Worm (Caenorhabditis elegans) whole organism, L1 larva: ENCODE data around the gene Y42A5A.5.

ENCODE experiments used
- C34B4.2 ChIP-seq: sonication (generic microtip); optimal IDR thresholded peaks from 2 replicates; lab custom pipeline; 2017; ENCODE audit warnings: mild to moderate bottlenecking, missing genetic modification characterization, missing compliant biosample characterization
- alr-1 ChIP-seq: fragments of 200-800 bp; sonication (Bioruptor generic); optimal IDR thresholded peaks from 2 replicates; lab custom pipeline; 2018; ENCODE audit warnings: borderline replicate concordance, mild to moderate bottlenecking, missing genetic modification characterization, missing compliant biosample characterization
- aly-2 ChIP-seq: fragments of 150-350 bp; optimal IDR thresholded peaks from 2 replicates; lab custom pipeline; 2014; ENCODE audit warnings: missing biosample characterization, missing genetic modification characterization
- ama-1 ChIP-seq: fragments of 150-350 bp; optimal IDR thresholded peaks from 2 replicates; lab custom pipeline; 2014
- blmp-1 ChIP-seq: fragments of 150-350 bp; optimal IDR thresholded peaks from 2 replicates; lab custom pipeline; 2014; ENCODE audit warnings: missing biosample characterization, missing genetic modification characterization
- ceh-8 ChIP-seq: fragments of 200-800 bp; sonication (Bioruptor generic); optimal IDR thresholded peaks from 2 replicates; lab custom pipeline; 2018; ENCODE audit warnings: mild to moderate bottlenecking, missing genetic modification characterization, moderate library complexity, missing compliant biosample characterization
- ceh-82 ChIP-seq, 3 experiments: fragments of 150-350 bp in 1 of 3; sonication (generic microtip) in 2 of 3; optimal IDR thresholded peaks; 2 replicates each; lab custom pipeline; 2014 to 2017; ENCODE audit warnings: missing biosample characterization in 3 of 3, missing genetic modification characterization in 3 of 3
- ces-1 ChIP-seq: fragments of 150-350 bp; optimal IDR thresholded peaks from 2 replicates; lab custom pipeline; 2014; ENCODE audit warnings: missing biosample characterization, missing genetic modification reagents, missing genetic modification characterization
- dpl-1 ChIP-seq, 3 experiments: fragments of 150-350 bp in 2 of 3; sonication (generic microtip) in 1 of 3; optimal IDR thresholded peaks; 2 replicates each; lab custom pipeline; 2014 to 2017; ENCODE audit warnings: missing biosample characterization in 3 of 3, missing genetic modification characterization in 3 of 3, missing genetic modification reagents in 3 of 3
- dsc-1 ChIP-seq: sonication (generic microtip); optimal IDR thresholded peaks from 2 replicates; lab custom pipeline; 2016; ENCODE audit warnings: mild to moderate bottlenecking, missing genetic modification characterization, missing compliant biosample characterization
- efl-1 ChIP-seq, 4 experiments: fragments of 150-350 bp; optimal IDR thresholded peaks in 3 of 4; peaks in 1 of 4; 1 replicate in 1 of 4; 2 replicates in 3 of 4; lab custom pipeline; 2014; ENCODE audit warnings: missing biosample characterization in 2 of 4, missing genetic modification characterization in 2 of 4, missing genetic modification reagents in 2 of 4
- egl-13 ChIP-seq: sonication (generic microtip); optimal IDR thresholded peaks from 2 replicates; lab custom pipeline; 2016; ENCODE audit warnings: missing genotype, missing genetic modification reagents, missing genetic modification characterization, missing compliant biosample characterization
- egl-27 ChIP-seq, 2 experiments: fragments of 150-350 bp in 1 of 2; sonication (generic microtip); optimal IDR thresholded peaks; 3 replicates each; lab custom pipeline; 2017 to 2018; ENCODE audit warnings: missing biosample characterization in 2 of 2, missing genetic modification characterization in 2 of 2, missing genetic modification reagents in 2 of 2
- elt-3 ChIP-seq, 6 experiments: fragments of 150-350 bp in 1 of 6; sonication (generic microtip); optimal IDR thresholded peaks; 2 replicates each; lab custom pipeline; 2017 to 2018; ENCODE audit warnings: missing biosample characterization in 6 of 6, missing genetic modification characterization in 6 of 6, inconsistent platforms in 1 of 6
- fos-1 ChIP-seq: fragments of 150-350 bp; optimal IDR thresholded peaks from 2 replicates; lab custom pipeline; 2014; ENCODE audit warnings: missing biosample characterization, missing genetic modification characterization
- grh-1 ChIP-seq: fragments of 200-800 bp; sonication (Bioruptor generic); IDR thresholded peaks from 2 replicates; pipeline ENCODE4 v1.3.6; 2022; ENCODE audit warnings: missing genetic modification reagents, missing genetic modification characterization, missing compliant biosample characterization
- isw-1 ChIP-seq: fragments of 200-800 bp; sonication (Bioruptor generic); IDR thresholded peaks from 2 replicates; pipeline ENCODE4 v1.3.6; 2022; ENCODE audit warnings: missing genetic modification characterization, missing compliant biosample characterization
- lin-14 ChIP-seq: fragments of 200-800 bp; sonication (Bioruptor generic); optimal IDR thresholded peaks from 2 replicates; lab custom pipeline; 2018; ENCODE audit warnings: mild to moderate bottlenecking, missing genetic modification characterization, moderate library complexity, missing compliant biosample characterization
- lin-35 ChIP-seq, 2 experiments: fragments of 150-350 bp; optimal IDR thresholded peaks; 2 replicates each; lab custom pipeline; 2014; ENCODE audit warnings: missing biosample characterization in 2 of 2, missing genetic modification characterization in 2 of 2, missing genetic modification reagents in 2 of 2
- mab-9 ChIP-seq: fragments of 200-800 bp; sonication (Bioruptor generic); IDR thresholded peaks from 2 replicates; pipeline ENCODE4 v1.3.6; 2022; ENCODE audit warnings: missing genetic modification reagents, missing genetic modification characterization, missing compliant biosample characterization
- mdl-1 ChIP-seq, 2 experiments: fragments of 150-350 bp; optimal IDR thresholded peaks; 2 replicates each; lab custom pipeline; 2014 to 2017; ENCODE audit warnings: missing biosample characterization in 2 of 2, missing genetic modification characterization in 2 of 2, inconsistent platforms in 1 of 2
- nhr-19 ChIP-seq: fragments of 200-800 bp; sonication (Bioruptor generic); conservative IDR thresholded peaks from 2 replicates; pipeline ENCODE4 v1.3.6; 2022; ENCODE audit warnings: missing genetic modification characterization, missing compliant biosample characterization
- nhr-20 ChIP-seq: sonication (generic microtip); optimal IDR thresholded peaks from 2 replicates; lab custom pipeline; 2016; ENCODE audit warnings: mild to moderate bottlenecking, missing genetic modification characterization, missing compliant biosample characterization
- nhr-237 ChIP-seq: fragments of 150-350 bp; optimal IDR thresholded peaks from 2 replicates; lab custom pipeline; 2014; ENCODE audit warnings: missing biosample characterization, missing genetic modification characterization
- nhr-71 ChIP-seq: sonication (generic microtip); optimal IDR thresholded peaks from 2 replicates; lab custom pipeline; 2016; ENCODE audit warnings: mild to moderate bottlenecking, missing genetic modification characterization, moderate library complexity, missing compliant biosample characterization
- nhr-84 ChIP-seq: sonication (generic microtip); optimal IDR thresholded peaks from 2 replicates; lab custom pipeline; 2017; ENCODE audit warnings: missing biosample characterization, missing genetic modification characterization
- nhr-85 ChIP-seq: sonication (generic microtip); peaks from one replicate; lab custom pipeline; 2016; ENCODE audit warnings: missing genetic modification characterization, inconsistent platforms, missing compliant biosample characterization
- pag-3 ChIP-seq: sonication (generic microtip); optimal IDR thresholded peaks from 2 replicates; lab custom pipeline; 2017; ENCODE audit warnings: missing genetic modification characterization, mild to moderate bottlenecking, missing compliant biosample characterization, antibody characterized with exemption, borderline replicate concordance; ENCODE audit not compliant: insufficient read depth
- snpc-4 ChIP-seq: fragments of 150-350 bp; optimal IDR thresholded peaks from 2 replicates; lab custom pipeline; 2014; ENCODE audit warnings: missing biosample characterization, missing genetic modification characterization
- sup-37 ChIP-seq: fragments of 200-800 bp; sonication (Bioruptor generic); optimal IDR thresholded peaks from 2 replicates; lab custom pipeline; 2018; ENCODE audit warnings: mild to moderate bottlenecking, missing genetic modification characterization, missing compliant biosample characterization
- swsn-7 ChIP-seq: sonication (generic microtip); optimal IDR thresholded peaks from 2 replicates; lab custom pipeline; 2016; ENCODE audit warnings: missing genetic modification characterization, missing compliant biosample characterization
- tbx-2 ChIP-seq: sonication (generic microtip); optimal IDR thresholded peaks from 2 replicates; lab custom pipeline; 2016; ENCODE audit warnings: missing genetic modification characterization, missing compliant biosample characterization
- xbp-1 ChIP-seq: sonication (generic microtip); optimal IDR thresholded peaks from 2 replicates; lab custom pipeline; 2016; ENCODE audit warnings: missing genetic modification characterization, missing compliant biosample characterization
- ztf-11 ChIP-seq, 2 experiments: sonication (generic microtip); optimal IDR thresholded peaks; 2 replicates each; lab custom pipeline; 2016 to 2017; ENCODE audit warnings: missing genetic modification characterization in 2 of 2, missing biosample characterization in 1 of 2, missing compliant biosample characterization in 1 of 2

The Y42A5A.5 gene

ce11 chrV:11095873-11096272, 13.7 kb downstream of the Y42A5A.5 start, which contains the start of gene Y42A5A.3:
TSS of gene Y42A5A.3 (minus strand) at chrV:11095973.
- TF ChIP-seq snpc-4 (tag; lab: Kevin White, UChicago) = no peak
- TF ChIP-seq alr-1 (tag; lab: Kevin White, UChicago) = no peak
- TF ChIP-seq ces-1 (GFP tag; lab: Kevin White, UChicago) = no peak
- TF ChIP-seq elt-3 (tag; optimal IDR thresholded peaks at IDR 0.05; lab: Kevin White, UChicago) = peak in 1 of 6 experiments; percentile 21
- peak; percentile 5 for TF ChIP-seq blmp-1 (tag; lab: Kevin White, UChicago)
- TF ChIP-seq, all 84 proteins: peak for 2

- TF ChIP-seq nhr-85 (peak; percentile 81), elt-3 (tag; optimal IDR thresholded peaks at IDR 0.05; lab: Kevin White, UChicago) (peak in 1 of 6 experiments; percentile 28), pag-3 (tag; lab: Kevin White, UChicago) (no peak), isw-1 (GFP tag; lab: Robert Waterston, UW) (no peak), ceh-8 (GFP tag; lab: Kevin White, UChicago) (no peak), lin-35 (GFP tag; optimal IDR thresholded peaks at IDR 0.05; lab: Kevin White, UChicago) (peak in 1 of 2 experiments; percentile 29), nhr-20 (tag; lab: Kevin White, UChicago) (peak; percentile 26), aly-2 (tag; lab: Kevin White, UChicago) (no peak), dpl-1 (GFP tag; optimal IDR thresholded peaks at IDR 0.05; lab: Kevin White, UChicago) (no peak), C34B4.2 (tag; lab: Kevin White, UChicago) (no peak), efl-1 (optimal IDR thresholded peaks at IDR 0.05; lab: Kevin White, UChicago) (no peak), efl-1 (GFP tag; optimal IDR thresholded peaks at IDR 0.05 in 1 of 2; lab: Kevin White, UChicago) (peak in 1 of 2 experiments; percentile 39), nhr-84 (tag; lab: Kevin White, UChicago) (no peak), nhr-71 (peak; percentile 3), alr-1 (tag; lab: Kevin White, UChicago) (no peak), lin-14 (GFP tag; lab: Kevin White, UChicago) (peak; percentile 57), nhr-19 (no peak), ama-1 (lab: Kevin White, UChicago) (no peak), xbp-1 (no peak), egl-13 (tag; lab: Kevin White, UChicago) (no peak), fos-1 (tag; lab: Kevin White, UChicago) (no peak), sup-37 (GFP tag; lab: Kevin White, UChicago) (no peak), nhr-237 (tag; lab: Kevin White, UChicago) (no peak), ceh-82 (tag; optimal IDR thresholded peaks at IDR 0.05; lab: Kevin White, UChicago) (no peak), ztf-11 (tag; optimal IDR thresholded peaks at IDR 0.05; lab: Kevin White, UChicago) (no peak), swsn-7 (tag; lab: Kevin White, UChicago) (no peak), grh-1 (GFP tag; lab: Robert Waterston, UW) (no peak), egl-27 (tag; optimal IDR thresholded peaks at IDR 0.05; lab: Kevin White, UChicago) (no peak), blmp-1 (tag; lab: Kevin White, UChicago) (peak; percentile 19), mab-9 (GFP tag; lab: Robert Waterston, UW) (no peak), mdl-1 (tag; optimal IDR thresholded peaks at IDR 0.05; lab: Kevin White, UChicago) (peak in 1 of 2 experiments; percentile 22), tbx-2 (peak; percentile 24)
Measured at ce11 chrV:11094698-11095097, 14.8 kb downstream of the Y42A5A.5 start.

- TF ChIP-seq blmp-1 (tag; lab: Kevin White, UChicago) (peak; percentile 56), dsc-1 (peak; percentile 25), ceh-8 (GFP tag; lab: Kevin White, UChicago) (no peak), efl-1 (optimal IDR thresholded peaks at IDR 0.05; lab: Kevin White, UChicago) (no peak), efl-1 (GFP tag; optimal IDR thresholded peaks at IDR 0.05 in 1 of 2; lab: Kevin White, UChicago) (peak in 1 of 2 experiments; percentile 90), lin-14 (GFP tag; lab: Kevin White, UChicago) (peak; percentile 18), egl-13 (tag; lab: Kevin White, UChicago) (no peak)
- TF ChIP-seq, all 84 proteins: peak for 4
Measured at ce11 chrV:11093163-11094091, 16.1 kb downstream of the Y42A5A.5 start, which contains the start of gene lact-8. TSS of gene lact-8 (minus strand) at chrV:11093607.
